Worm (Caenorhabditis elegans) whole organism, early embryonic: ENCODE results near the gene F11D5.5.

ENCODE experiments used
- aly-1 ChIP-seq: sonication (generic microtip); optimal IDR thresholded peaks from 2 replicates; lab custom pipeline; 2016; ENCODE audit warnings: missing genetic modification characterization, missing compliant biosample characterization
- ama-1 ChIP-seq: fragments of 150-350 bp; optimal IDR thresholded peaks from 2 replicates; lab custom pipeline; 2014
- ceh-13 ChIP-seq: fragments of 200-800 bp; sonication (Bioruptor generic); optimal IDR thresholded peaks from 2 replicates; lab custom pipeline; 2018; ENCODE audit warnings: mild to moderate bottlenecking, missing genetic modification characterization, missing compliant biosample characterization
- ceh-36 ChIP-seq: sonication (generic microtip); optimal IDR thresholded peaks from 2 replicates; lab custom pipeline; 2016; ENCODE audit warnings: missing genetic modification characterization, inconsistent platforms, missing compliant biosample characterization
- ets-7 ChIP-seq: sonication (generic microtip); optimal IDR thresholded peaks from 2 replicates; lab custom pipeline; 2016; ENCODE audit warnings: missing genotype, missing genetic modification characterization, missing compliant biosample characterization
- flt-1 ChIP-seq: fragments of 200-800 bp; sonication (Bioruptor generic); IDR thresholded peaks from 2 replicates; pipeline ENCODE4 v1.3.6; 2022; ENCODE audit warnings: missing genetic modification characterization, missing compliant biosample characterization
- hmbx-1 ChIP-seq: sonication (generic microtip); optimal IDR thresholded peaks from 2 replicates; lab custom pipeline; 2016; ENCODE audit warnings: mild to moderate bottlenecking, missing genetic modification characterization, missing compliant biosample characterization
- hmg-4 ChIP-seq: fragments of 200-800 bp; sonication (Bioruptor generic); optimal IDR thresholded peaks from 2 replicates; lab custom pipeline; 2018; ENCODE audit warnings: mild to moderate bottlenecking, missing genetic modification characterization, missing compliant biosample characterization
- hnd-1 ChIP-seq: sonication (generic microtip); optimal IDR thresholded peaks from 2 replicates; lab custom pipeline; 2016; ENCODE audit warnings: missing genetic modification characterization, missing compliant biosample characterization
- pes-1 ChIP-seq: fragments of 200-800 bp; sonication (Bioruptor generic); IDR thresholded peaks from 2 replicates; pipeline ENCODE4 v1.3.6; 2022; ENCODE audit warnings: missing genetic modification reagents, missing genetic modification characterization, missing compliant biosample characterization
- sea-1 ChIP-seq: fragments of 200-800 bp; sonication (Bioruptor generic); conservative IDR thresholded peaks from 2 replicates; pipeline ENCODE4 v1.3.6; 2022; ENCODE audit warnings: missing genetic modification characterization, missing compliant biosample characterization
- tbx-11 ChIP-seq: fragments of 200-800 bp; sonication (Bioruptor generic); IDR thresholded peaks from 2 replicates; pipeline ENCODE4 v1.3.6; 2022; ENCODE audit warnings: missing genetic modification characterization, missing compliant biosample characterization
- tbx-37 ChIP-seq: fragments of 200-800 bp; sonication (Bioruptor generic); conservative IDR thresholded peaks from 2 replicates; pipeline ENCODE4 v1.3.6; 2022; ENCODE audit warnings: missing genetic modification reagents, missing genetic modification characterization, missing compliant biosample characterization
- tra-4 ChIP-seq: sonication (generic microtip); optimal IDR thresholded peaks from 2 replicates; lab custom pipeline; 2017; ENCODE audit warnings: missing genetic modification characterization, missing compliant biosample characterization

- TF ChIP-seq ama-1 (lab: Kevin White, UChicago): no peak
- no peak for TF ChIP-seq flt-1 (GFP tag; lab: Robert Waterston, UW)
- no peak for TF ChIP-seq tbx-37
- no peak for TF ChIP-seq hmbx-1 (tag; lab: Kevin White, UChicago)
- no peak for TF ChIP-seq ets-7 (tag; lab: Kevin White, UChicago)
- TF ChIP-seq hmg-4 (GFP tag; lab: Kevin White, UChicago): no peak
- no peak for TF ChIP-seq tra-4 (tag; lab: Kevin White, UChicago)
- no peak for TF ChIP-seq tbx-11 (GFP tag; lab: Robert Waterston, UW)
- TF ChIP-seq ceh-13 (GFP tag; lab: Kevin White, UChicago): no peak
- no peak for TF ChIP-seq pes-1
- no peak for TF ChIP-seq ceh-36 (tag; lab: Kevin White, UChicago)
- TF ChIP-seq sea-1 (GFP tag; lab: Robert Waterston, UW): no peak
- TF ChIP-seq aly-1 (tag; lab: Kevin White, UChicago): no peak
- no peak for TF ChIP-seq hnd-1 (tag; lab: Kevin White, UChicago)
Observed at ce11 chrX:3297812-3298211, 4.1 kb upstream of the F11D5.5 start.
